Fruit fly (Drosophila melanogaster): Measurements from ENCODE around the gene Bdbt.

The Bdbt gene

dm6 chr3R:21111964-21112740 lies 6.5 kb downstream of the Bdbt start (continued):
- TF ChIP-seq CG11723 (GFP tag; optimal IDR thresholded peaks at IDR 0.05) (peak; percentile 23), CG17328 (GFP tag; IDR thresholded peaks at IDR 0.05) (no peak), Eip74EF (GFP tag; optimal IDR thresholded peaks at IDR 0.05) (peak; percentile 31 to 41), gce (GFP tag; IDR thresholded peaks at IDR 0.05) (0 out of 3 replicates have a peak, but pooled peaks have one; percentile 42), tin (GFP tag; optimal IDR thresholded peaks at IDR 0.05) (peak; percentile 22), ash1 (GFP tag; optimal IDR thresholded peaks at IDR 0.05) (no peak), CG10979 (tag; optimal IDR thresholded peaks at IDR 0.05) (no peak), crp (GFP tag; optimal IDR thresholded peaks at IDR 0.05) (no peak), CG11247 (GFP tag; IDR thresholded peaks at IDR 0.05) (no peak), tgo (GFP tag; IDR thresholded peaks at IDR 0.05) (peak; percentile 24; the same call in 1 of the 3 replicates), knrl (GFP tag; IDR thresholded peaks at IDR 0.05; ENCODE audit: partially characterized antibody) (no peak), Dll (GFP tag; IDR thresholded peaks at IDR 0.05; ENCODE audit: partially characterized antibody) (no peak), ttk (GFP tag; IDR thresholded peaks at IDR 0.05) (0 out of 2 replicates have a peak, but pooled peaks have one; percentile 10), fd96Cb (tag; optimal IDR thresholded peaks at IDR 0.05) (peak; percentile 28), CG10462 (GFP tag; optimal IDR thresholded peaks at IDR 0.05) (peak; percentile 9), CG7786 (GFP tag; optimal IDR thresholded peaks at IDR 0.05) (peak; percentile 23), CG17359 (tag; optimal IDR thresholded peaks at IDR 0.05) (peak; percentile 33), tup (GFP tag; optimal IDR thresholded peaks at IDR 0.05) (no peak), grau (tag; optimal IDR thresholded peaks at IDR 0.05) (peak; percentile 57), CG2116 (GFP tag; optimal IDR thresholded peaks at IDR 0.05) (no peak), CG3281 (GFP tag; optimal IDR thresholded peaks at IDR 0.05) (peak; percentile 26), CTCF (GFP tag; optimal IDR thresholded peaks at IDR 0.05) (peak; percentile 15), MTF-1 (GFP tag; optimal IDR thresholded peaks at IDR 0.05; ENCODE audit: borderline replicate concordance) (no peak), so (GFP tag; IDR thresholded peaks at IDR 0.05) (peak; percentile 51; the same call in 1 of the 3 replicates), CG16815 (GFP tag; optimal IDR thresholded peaks at IDR 0.05) (no peak), CoRest (tag; optimal IDR thresholded peaks at IDR 0.05) (peak; percentile 27), CG9932 (GFP tag; IDR thresholded peaks at IDR 0.05) (0 out of 2 replicates have a peak, but pooled peaks have one; percentile 17), Hmr (GFP tag; optimal IDR thresholded peaks at IDR 0.05) (peak; percentile 58), ATbp (GFP tag; optimal IDR thresholded peaks at IDR 0.05) (peak; percentile 29), oc (tag; optimal IDR thresholded peaks at IDR 0.05) (peak; percentile 42), shn (GFP tag; optimal IDR thresholded peaks at IDR 0.05) (peak; percentile 26), CG13287 (GFP tag; IDR thresholded peaks at IDR 0.05; ENCODE audit: partially characterized antibody) (no peak), Med (GFP tag) (peak; percentile 75), CG33213 (GFP tag; optimal IDR thresholded peaks at IDR 0.05) (no peak), CG8924 (tag; optimal IDR thresholded peaks at IDR 0.05) (peak; percentile 5), CG9215 (GFP tag; IDR thresholded peaks at IDR 0.05) (no peak), mirr (GFP tag; optimal IDR thresholded peaks at IDR 0.05) (peak; percentile 18), CG1792 (GFP tag; optimal IDR thresholded peaks at IDR 0.05) (no peak), CG13424 (tag; optimal IDR thresholded peaks at IDR 0.05) (peak; percentile 45), CG15696 (tag; optimal IDR thresholded peaks at IDR 0.05) (no peak), toy (GFP tag; IDR thresholded peaks at IDR 0.05) (no peak), CG4360 (GFP tag; IDR thresholded peaks at IDR 0.05) (peak; percentile 88), Asciz (GFP tag; optimal IDR thresholded peaks at IDR 0.05) (peak; percentile 38), unpg (GFP tag; optimal IDR thresholded peaks at IDR 0.05) (peak; percentile 24), CG16813 (GFP tag; IDR thresholded peaks at IDR 0.05; ENCODE audit: partially characterized antibody) (no peak), CG3407 (GFP tag; optimal IDR thresholded peaks at IDR 0.05) (no peak), CG10366 (GFP tag; IDR thresholded peaks at IDR 0.05) (peak; percentile 15; the same call in 1 of the 2 replicates), Dip3 (GFP tag; optimal IDR thresholded peaks at IDR 0.05) (peak; percentile 17)
